Fruit fly (Drosophila melanogaster) whole organism, adult: ENCODE measurements around the gene CG14817.

Source experiments
- Hr96 ChIP-seq: fragments of 200-800 bp; sonication (Bioruptor generic); optimal IDR thresholded peaks from 2 replicates; lab custom pipeline; 2016; ENCODE audit warnings: missing biosample characterization, missing genetic modification characterization
- Mnt ChIP-seq: fragments of 200-800 bp; sonication (Bioruptor generic); optimal IDR thresholded peaks from 2 replicates; lab custom pipeline; 2016; ENCODE audit warnings: missing biosample characterization, mild to moderate bottlenecking, missing genetic modification characterization
- cnc ChIP-seq, 2 experiments: fragments of >200 bp; optimal IDR thresholded peaks; 2 replicates each; lab custom pipeline; 2017
- kay ChIP-seq: fragments of 200-800 bp; sonication (Bioruptor generic); peaks from one replicate; lab custom pipeline; 2016; ENCODE audit warnings: missing biosample characterization, missing genetic modification characterization, borderline replicate concordance

DNA sequence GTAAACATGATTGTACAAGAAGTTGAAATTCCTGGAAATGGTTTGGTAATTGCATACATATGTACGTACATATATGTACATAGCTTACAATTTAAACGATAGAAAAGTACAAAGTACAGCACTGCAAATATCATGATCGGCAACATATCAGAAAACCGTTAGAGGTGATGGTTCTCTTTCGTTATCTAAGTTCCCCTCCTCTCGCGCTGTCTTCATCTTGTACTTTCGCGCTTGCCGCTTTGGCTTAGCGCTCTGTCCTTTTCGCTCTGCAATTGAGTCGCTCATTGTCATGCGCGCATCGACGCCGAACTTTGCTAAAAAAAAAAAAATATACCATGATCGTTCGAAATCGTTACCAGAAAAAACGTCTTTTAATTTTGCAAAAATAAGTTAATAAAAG lies 26.9 kb upstream of the CG14817 start:
- TF ChIP-seq Mnt (GFP tag; lab: Kevin White, UChicago) = no peak
- TF ChIP-seq kay (GFP tag; lab: Kevin White, UChicago) = no peak
- no peak for TF ChIP-seq cnc (optimal IDR thresholded peaks at IDR 0.05; lab: Kevin White, UChicago)
- no peak for TF ChIP-seq Hr96 (GFP tag; lab: Kevin White, UChicago)
